Fruit fly (Drosophila melanogaster): ENCODE measurements around the gene Mcm10.

The Mcm10 gene

DNA sequence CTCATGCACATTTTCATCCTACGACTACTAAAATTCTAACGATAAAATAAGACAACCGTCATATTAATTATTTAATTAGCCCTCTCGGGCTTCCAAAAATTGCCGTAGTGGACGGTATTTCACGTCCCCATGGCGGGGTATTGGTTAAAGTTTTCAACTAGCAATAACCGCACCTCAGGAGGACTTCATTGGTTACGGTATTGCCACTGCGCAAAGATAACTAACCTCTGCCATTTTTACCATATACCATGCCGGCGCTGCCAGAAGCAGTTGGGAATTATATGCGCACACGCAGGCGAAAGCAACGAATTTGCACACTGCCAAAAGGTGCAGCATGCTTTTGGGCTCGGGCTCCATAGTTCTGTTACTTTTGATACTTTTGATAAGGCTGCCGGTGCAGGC lies 35.2 kb downstream of the Mcm10 start (continued):
- TF ChIP-seq bigmax (GFP tag; optimal IDR thresholded peaks at IDR 0.05) (peak; percentile 63), eve (GFP tag; optimal IDR thresholded peaks at IDR 0.05) (no peak), CG13624 (GFP tag; optimal IDR thresholded peaks at IDR 0.05) (peak; percentile 22), otp (GFP tag; IDR thresholded peaks at IDR 0.05) (peak; percentile 73; the same call in 2 of the 3 replicates), Meics (GFP tag; optimal IDR thresholded peaks at IDR 0.05) (no peak), ttk (GFP tag; IDR thresholded peaks at IDR 0.05) (no peak; the same call in 1 of the 2 replicates), HLH4C (GFP tag; IDR thresholded peaks at IDR 0.05; ENCODE audit: partially characterized antibody) (peak; percentile 29; the same call in 1 of the 3 replicates), prd (optimal IDR thresholded peaks at IDR 0.05) (no peak), prd (GFP tag; IDR thresholded peaks at IDR 0.05) (peak; percentile 71), usp (GFP tag; optimal IDR thresholded peaks at IDR 0.05) (no peak), kni (GFP tag; optimal IDR thresholded peaks at IDR 0.05) (no peak), Sox102F (GFP tag; optimal IDR thresholded peaks at IDR 0.05) (no peak), chm (GFP tag; IDR thresholded peaks at IDR 0.05) (no peak; the same call in 1 of the 2 replicates), h (optimal IDR thresholded peaks at IDR 0.05) (no peak), amos (GFP tag; IDR thresholded peaks at IDR 0.05; ENCODE audit: partially characterized antibody) (peak; percentile 53; the same call in 1 of the 2 replicates), CG13287 (GFP tag; IDR thresholded peaks at IDR 0.05; ENCODE audit: partially characterized antibody) (peak; percentile 44; the same call in 1 of the 2 replicates), exex (tag; optimal IDR thresholded peaks at IDR 0.05) (peak; percentile 60), CG7556 (GFP tag; optimal IDR thresholded peaks at IDR 0.05) (no peak), sisA (GFP tag; IDR thresholded peaks at IDR 0.05) (peak; percentile 22; the same call in 1 of the 2 replicates), eyg (GFP tag; optimal IDR thresholded peaks at IDR 0.05) (no peak), Oaz (GFP tag; IDR thresholded peaks at IDR 0.05) (no peak), sima (GFP tag; optimal IDR thresholded peaks at IDR 0.05) (no peak), Kr (GFP tag; optimal IDR thresholded peaks at IDR 0.05) (no peak), CG30431 (GFP tag; optimal IDR thresholded peaks at IDR 0.05) (no peak), CG33557 (GFP tag; optimal IDR thresholded peaks at IDR 0.05) (no peak), gce (GFP tag; IDR thresholded peaks at IDR 0.05) (no peak), bbx (GFP tag; IDR thresholded peaks at IDR 0.05; ENCODE audit: partially characterized antibody) (peak; percentile 72), Spps (tag; optimal IDR thresholded peaks at IDR 0.05) (no peak), chif (GFP tag; optimal IDR thresholded peaks at IDR 0.05) (peak; percentile 3 to 54), dimm (GFP tag; IDR thresholded peaks at IDR 0.05) (no peak), Side (GFP tag; optimal IDR thresholded peaks at IDR 0.05) (no peak), CG10321 (GFP tag; IDR thresholded peaks at IDR 0.05) (no peak), org-1 (GFP tag; optimal IDR thresholded peaks at IDR 0.05) (no peak), gcm (GFP tag; optimal IDR thresholded peaks at IDR 0.05) (no peak), CG8388 (GFP tag; optimal IDR thresholded peaks at IDR 0.05) (no peak), CG1529 (GFP tag; optimal IDR thresholded peaks at IDR 0.05) (peak; percentile 31), Dad (GFP tag; optimal IDR thresholded peaks at IDR 0.05) (no peak), Aef1 (GFP tag; IDR thresholded peaks at IDR 0.05) (no peak), luna (GFP tag; optimal IDR thresholded peaks at IDR 0.05) (no peak), CG15269 (tag; optimal IDR thresholded peaks at IDR 0.05) (no peak), kah (GFP tag; optimal IDR thresholded peaks at IDR 0.05) (no peak), gro (GFP tag; optimal IDR thresholded peaks at IDR 0.05) (peak; percentile 4), ab (GFP tag; optimal IDR thresholded peaks at IDR 0.05) (no peak), lab (GFP tag; optimal IDR thresholded peaks at IDR 0.05) (peak; percentile 63), row (GFP tag; IDR thresholded peaks at IDR 0.05) (0 out of 3 replicates have a peak, but pooled peaks have one; percentile 10), CG6689 (GFP tag; IDR thresholded peaks at IDR 0.05) (no peak), Xrp1 (GFP tag; IDR thresholded peaks at IDR 0.05) (peak; percentile 52), ro (GFP tag; IDR thresholded peaks at IDR 0.05) (0 out of 2 replicates have a peak, but pooled peaks have one; percentile 25), Sox100B (GFP tag; optimal IDR thresholded peaks at IDR 0.05) (no peak), dmrt11E (tag; optimal IDR thresholded peaks at IDR 0.05) (peak; percentile 19), tio (GFP tag; optimal IDR thresholded peaks at IDR 0.05) (no peak), CG3847 (GFP tag; IDR thresholded peaks at IDR 0.05) (peak; percentile 42; the same call in 1 of the 2 replicates)
